Fruit fly (Drosophila melanogaster) whole organism, embryonic: ENCODE measurements around the gene CG3198.

Experiments
- CG10274 ChIP-seq: fragments of 200-800 bp; sonication (Bioruptor generic); optimal IDR thresholded peaks from 3 replicates; lab custom pipeline; 2017; ENCODE audit warnings: missing biosample characterization, mild to moderate bottlenecking, missing genetic modification characterization
- CG10565 ChIP-seq: fragments of 200-800 bp; sonication (Bioruptor generic); optimal IDR thresholded peaks from 3 replicates; lab custom pipeline; 2016; ENCODE audit warnings: missing biosample characterization, mild to moderate bottlenecking, missing genetic modification characterization
- CG11504 ChIP-seq: fragments of 200-800 bp; sonication (Bioruptor generic); optimal IDR thresholded peaks from 3 replicates; lab custom pipeline; 2019; ENCODE audit warnings: missing biosample characterization, mild to moderate bottlenecking, missing genetic modification characterization, moderate library complexity
- CG1233 ChIP-seq: fragments of 200-800 bp; sonication (Bioruptor generic); optimal IDR thresholded peaks from 4 replicates; lab custom pipeline; 2018; ENCODE audit warnings: missing biosample characterization, mild to moderate bottlenecking, missing genetic modification characterization
- CG13775 ChIP-seq: fragments of 200-800 bp; sonication (Bioruptor generic); optimal IDR thresholded peaks from 3 replicates; lab custom pipeline; 2017; ENCODE audit warnings: missing biosample characterization, mild to moderate bottlenecking, missing genetic modification characterization
- CG1647 ChIP-seq: fragments of 200-800 bp; sonication (Bioruptor generic); optimal IDR thresholded peaks from 3 replicates; lab custom pipeline; 2016; ENCODE audit warnings: missing biosample characterization, missing genetic modification characterization
- CG1792 ChIP-seq: fragments of 200-800 bp; sonication (Bioruptor generic); optimal IDR thresholded peaks from 2 replicates; lab custom pipeline; 2016; ENCODE audit warnings: missing biosample characterization, missing genetic modification characterization
- CG2120 ChIP-seq: fragments of 200-800 bp; sonication (Bioruptor generic); optimal IDR thresholded peaks from 3 replicates; lab custom pipeline; 2016; ENCODE audit warnings: missing biosample characterization, missing genetic modification characterization
- CG32767 ChIP-seq: fragments of 200-800 bp; sonication (Bioruptor generic); IDR thresholded peaks from 2 replicates; pipeline ENCODE4 v1.3.6; 2022; ENCODE audit warnings: missing biosample characterization, missing genetic modification characterization
- CG4404 ChIP-seq: fragments of 200-800 bp; sonication (Bioruptor generic); IDR thresholded peaks from 2 replicates; pipeline ENCODE4 v1.3.6; 2022; ENCODE audit warnings: missing biosample characterization, missing genetic modification characterization
- CG4854 ChIP-seq: fragments of 200-800 bp; sonication (Bioruptor generic); optimal IDR thresholded peaks from 2 replicates; lab custom pipeline; 2016; ENCODE audit warnings: missing biosample characterization, missing genetic modification characterization, inconsistent platforms
- CG7987 ChIP-seq: fragments of 200-800 bp; sonication (Bioruptor generic); optimal IDR thresholded peaks from 2 replicates; lab custom pipeline; 2018; ENCODE audit warnings: missing biosample characterization, mild to moderate bottlenecking, missing genetic modification characterization, moderate library complexity
- CG8290 ChIP-seq, 3 experiments: fragments of 200-800 bp; sonication (Bioruptor generic); optimal IDR thresholded peaks; 2 replicates each; lab custom pipeline; 2016 to 2019; ENCODE audit warnings: missing biosample characterization in 3 of 3, missing genetic modification characterization in 3 of 3, mild to moderate bottlenecking in 2 of 3, moderate library complexity in 1 of 3
- CG8924 ChIP-seq: fragments of 200-800 bp; optimal IDR thresholded peaks from 3 replicates; lab custom pipeline; 2019; ENCODE audit warnings: missing biosample characterization, mild to moderate bottlenecking, missing genetic modification characterization, moderate library complexity
- CG9437 ChIP-seq: fragments of 200-800 bp; sonication (Bioruptor generic); optimal IDR thresholded peaks from 2 replicates; lab custom pipeline; 2018; ENCODE audit warnings: missing biosample characterization, mild to moderate bottlenecking, missing genetic modification characterization
- CG9727 ChIP-seq: fragments of 200-800 bp; sonication (Bioruptor generic); optimal IDR thresholded peaks from 3 replicates; lab custom pipeline; 2017; ENCODE audit warnings: missing biosample characterization, mild to moderate bottlenecking, missing genetic modification characterization
- Drgx ChIP-seq: fragments of 200-800 bp; sonication (Bioruptor generic); IDR thresholded peaks from 2 replicates; pipeline ENCODE4 v1.3.6; 2022; ENCODE audit warnings: missing biosample characterization, missing genetic modification characterization
- Elba2 ChIP-seq: fragments of 200-800 bp; sonication (Bioruptor generic); optimal IDR thresholded peaks from 3 replicates; lab custom pipeline; 2016; ENCODE audit warnings: missing biosample characterization, missing genetic modification characterization
- Fer1 ChIP-seq: fragments of 200-800 bp; sonication (Bioruptor generic); optimal IDR thresholded peaks from 2 replicates; lab custom pipeline; 2017; ENCODE audit warnings: missing biosample characterization, mild to moderate bottlenecking, missing genetic modification characterization
- GATAe ChIP-seq: fragments of 200-800 bp; sonication (Bioruptor generic); conservative IDR thresholded peaks from 2 replicates; pipeline ENCODE4 v1.3.6; 2022; ENCODE audit warnings: missing biosample characterization, missing genetic modification characterization
- Med ChIP-seq: fragments of 200-800 bp; sonication (Bioruptor generic); peaks from one replicate; lab custom pipeline; 2016; ENCODE audit warnings: missing biosample characterization, missing genetic modification characterization, mild to moderate bottlenecking, inconsistent platforms, moderate library complexity
- PHDP ChIP-seq: fragments of 200-800 bp; sonication (Bioruptor generic); optimal IDR thresholded peaks from 3 replicates; lab custom pipeline; 2018; ENCODE audit warnings: missing biosample characterization, mild to moderate bottlenecking, missing genetic modification characterization, moderate library complexity
- Pdp1 ChIP-seq, 2 experiments: fragments of 200-800 bp; sonication (Bioruptor generic); optimal IDR thresholded peaks; 3 replicates each; lab custom pipeline; 2016; ENCODE audit warnings: missing biosample characterization in 2 of 2, missing genetic modification characterization in 2 of 2, mild to moderate bottlenecking in 1 of 2, moderate library complexity in 1 of 2
- Rfx ChIP-seq: fragments of 200-800 bp; sonication (Bioruptor generic); IDR thresholded peaks from 2 replicates; pipeline ENCODE4 v1.3.6; 2022; ENCODE audit warnings: missing biosample characterization, missing genetic modification characterization
- YL-1 ChIP-seq: fragments of 200-800 bp; sonication (Bioruptor generic); optimal IDR thresholded peaks from 3 replicates; lab custom pipeline; 2017; ENCODE audit warnings: missing biosample characterization, mild to moderate bottlenecking, missing genetic modification characterization
- bbx ChIP-seq: fragments of 200-800 bp; sonication (Bioruptor generic); IDR thresholded peaks from 2 replicates; pipeline ENCODE4 v1.3.6; 2022; ENCODE audit warnings: missing biosample characterization, missing genetic modification characterization; ENCODE audit not compliant: partially characterized antibody
- bcd ChIP-seq: fragments of 200-800 bp; sonication (Bioruptor generic); optimal IDR thresholded peaks from 2 replicates; lab custom pipeline; 2017; ENCODE audit warnings: missing biosample characterization, mild to moderate bottlenecking, missing genetic modification characterization
- cas ChIP-seq: fragments of 200-800 bp; sonication (Bioruptor generic); IDR thresholded peaks from 2 replicates; pipeline ENCODE4 v1.3.6; 2022; ENCODE audit warnings: missing biosample characterization, missing genetic modification characterization
- chinmo ChIP-seq: fragments of 200-800 bp; sonication (Bioruptor generic); IDR thresholded peaks from 4 replicates; pipeline ENCODE4 v1.3.6; 2022; ENCODE audit warnings: missing biosample characterization, missing genetic modification characterization; ENCODE audit not compliant: partially characterized antibody
- cwo ChIP-seq: fragments of 200-800 bp; sonication (Bioruptor generic); optimal IDR thresholded peaks from 3 replicates; lab custom pipeline; 2017; ENCODE audit warnings: missing biosample characterization, missing genetic modification characterization, mild to moderate bottlenecking, moderate library complexity, missing genetic modification reagents
- dm ChIP-seq: fragments of 200-800 bp; sonication (Bioruptor generic); optimal IDR thresholded peaks from 3 replicates; lab custom pipeline; 2016; ENCODE audit warnings: missing biosample characterization, missing genetic modification characterization
- dmrt99B ChIP-seq: fragments of 200-800 bp; sonication (Bioruptor generic); optimal IDR thresholded peaks from 2 replicates; lab custom pipeline; 2018; ENCODE audit warnings: missing biosample characterization, mild to moderate bottlenecking, missing genetic modification characterization, moderate library complexity
- emc ChIP-seq: fragments of 200-800 bp; sonication (Bioruptor generic); optimal IDR thresholded peaks from 2 replicates; lab custom pipeline; 2016; ENCODE audit warnings: missing biosample characterization, missing genetic modification characterization
- eve ChIP-seq, 2 experiments: fragments of >200 bp; optimal IDR thresholded peaks; 2 replicates each; lab custom pipeline; 2017; ENCODE audit warnings: missing biosample characterization in 2 of 2, missing genetic modification characterization in 2 of 2
- grau ChIP-seq: fragments of 200-800 bp; optimal IDR thresholded peaks from 3 replicates; lab custom pipeline; 2019; ENCODE audit warnings: missing biosample characterization, mild to moderate bottlenecking, missing genetic modification characterization, moderate library complexity
- hth ChIP-seq: fragments of >200 bp; optimal IDR thresholded peaks from 2 replicates; lab custom pipeline; 2017; ENCODE audit warnings: inconsistent platforms
- ind ChIP-seq: fragments of 200-800 bp; sonication (Bioruptor generic); optimal IDR thresholded peaks from 3 replicates; lab custom pipeline; 2016; ENCODE audit warnings: missing biosample characterization, missing genetic modification characterization
- jing ChIP-seq: fragments of 200-800 bp; sonication (Bioruptor generic); optimal IDR thresholded peaks from 2 replicates; lab custom pipeline; 2018; ENCODE audit warnings: missing biosample characterization, mild to moderate bottlenecking, missing genetic modification characterization
- lilli ChIP-seq: fragments of 200-800 bp; sonication (Bioruptor generic); optimal IDR thresholded peaks from 3 replicates; lab custom pipeline; 2016; ENCODE audit warnings: missing biosample characterization, missing genetic modification characterization
- phol ChIP-seq: fragments of 200-800 bp; sonication (Bioruptor generic); optimal IDR thresholded peaks from 3 replicates; lab custom pipeline; 2018; ENCODE audit warnings: missing biosample characterization, mild to moderate bottlenecking, missing genetic modification characterization, moderate library complexity
- prd ChIP-seq, 3 experiments: fragments of >200 bp in 2 of 3; fragments of 200-800 bp in 1 of 3; sonication (Bioruptor generic) in 1 of 3; optimal IDR thresholded peaks in 2 of 3; IDR thresholded peaks in 1 of 3; 2 replicates in 2 of 3; 3 replicates in 1 of 3; pipeline versions ENCODE4 v1.3.6 to Lab custom; 2017 to 2022; ENCODE audit warnings: missing biosample characterization in 1 of 3, missing genetic modification characterization in 1 of 3
- pum ChIP-seq: fragments of 200-800 bp; sonication (Bioruptor generic); optimal IDR thresholded peaks from 2 replicates; lab custom pipeline; 2016; ENCODE audit warnings: missing biosample characterization, missing genetic modification characterization
- row ChIP-seq: fragments of 200-800 bp; sonication (Bioruptor generic); IDR thresholded peaks from 3 replicates; pipeline ENCODE4 v1.3.6; 2022; ENCODE audit warnings: missing biosample characterization, missing genetic modification characterization
- run ChIP-seq: fragments of 200-800 bp; sonication (Bioruptor generic); optimal IDR thresholded peaks from 3 replicates; lab custom pipeline; 2018; ENCODE audit warnings: missing biosample characterization, mild to moderate bottlenecking, missing genetic modification characterization
- sens ChIP-seq: fragments of 200-800 bp; sonication (Bioruptor generic); peaks from one replicate; lab custom pipeline; 2016; ENCODE audit warnings: missing biosample characterization, missing genetic modification characterization
- unpg ChIP-seq: fragments of 200-800 bp; sonication (Bioruptor generic); optimal IDR thresholded peaks from 3 replicates; lab custom pipeline; 2018; ENCODE audit warnings: missing biosample characterization, mild to moderate bottlenecking, missing genetic modification characterization, moderate library complexity

Gene CG3198

dm6 chrX:6642593-6643257 lies 31.0 kb downstream of the CG3198 start (continued):
- TF ChIP-seq unpg (GFP tag; lab: Kevin White, UChicago) (peak; percentile 53), Fer1 (no peak), CG9727 (peak; percentile 4), cwo (no peak), bbx (GFP tag; lab: Robert Waterston, UW) (no peak), YL-1 (no peak), CG4404 (GFP tag; lab: Robert Waterston, UW) (no peak), cas (GFP tag; lab: Robert Waterston, UW) (no peak), dm (GFP tag; lab: Kevin White, UChicago) (no peak), pum (GFP tag; lab: Kevin White, UChicago) (no peak), CG8924 (tag; lab: Kevin White, UChicago) (no peak), grau (peak; percentile 36), hth (lab: Kevin White, UChicago) (no peak), CG1233 (GFP tag; lab: Kevin White, UChicago) (peak; percentile 35)

dm6 chrX:6641602-6642001 lies 32.2 kb downstream of the CG3198 start:
- TF ChIP-seq CG1792: no peak
- no peak for TF ChIP-seq CG10565 (GFP tag; lab: Kevin White, UChicago)
- no peak for TF ChIP-seq chinmo (GFP tag; lab: Robert Waterston, UW)
- TF ChIP-seq eve (GFP tag; optimal IDR thresholded peaks at IDR 0.05; lab: Kevin White, UChicago): peak in 1 of 2 experiments; percentile 4
- peak; percentile 71 for TF ChIP-seq Med (GFP tag; lab: Kevin White, UChicago)
- TF ChIP-seq CG7987 (GFP tag; lab: Kevin White, UChicago): no peak
- TF ChIP-seq sens (GFP tag; lab: Kevin White, UChicago): peak; percentile 8
- no peak for TF ChIP-seq Fer1
- no peak for TF ChIP-seq Elba2
- TF ChIP-seq dmrt99B (tag; lab: Kevin White, UChicago): peak; percentile 9
- peak in 1 of 2 experiments; percentile 22 for TF ChIP-seq Pdp1 (GFP tag; optimal IDR thresholded peaks at IDR 0.05; lab: Kevin White, UChicago)
- no peak for TF ChIP-seq CG4854
- no peak for TF ChIP-seq prd (optimal IDR thresholded peaks at IDR 0.05; lab: Kevin White, UChicago)
- peak; percentile 39; the same call in 1 of the 3 replicates for TF ChIP-seq prd (GFP tag; IDR thresholded peaks at IDR 0.05; lab: Robert Waterston, UW)
- TF ChIP-seq ind: no peak
- peak; percentile 57 for TF ChIP-seq CG9437 (GFP tag; lab: Kevin White, UChicago)
- no peak for TF ChIP-seq CG10274 (GFP tag; lab: Kevin White, UChicago)
- no peak for TF ChIP-seq CG8290 (GFP tag; optimal IDR thresholded peaks at IDR 0.05; lab: Kevin White, UChicago)
- TF ChIP-seq CG8290 (tag; optimal IDR thresholded peaks at IDR 0.05; lab: Kevin White, UChicago): peak in 1 of 2 experiments; percentile 1
- no peak for TF ChIP-seq jing
- no peak for TF ChIP-seq GATAe (GFP tag; lab: Robert Waterston, UW)
- TF ChIP-seq Rfx (GFP tag; lab: Robert Waterston, UW): peak; percentile 31; the same call in 1 of the 2 replicates
- TF ChIP-seq PHDP (tag; lab: Kevin White, UChicago): no peak
- no peak for TF ChIP-seq emc (GFP tag; lab: Kevin White, UChicago)
- no peak for TF ChIP-seq CG2120
- TF ChIP-seq phol: no peak
- TF ChIP-seq bcd (GFP tag; lab: Kevin White, UChicago): no peak
- TF ChIP-seq lilli: peak; percentile 13
- peak; percentile 35 for TF ChIP-seq CG11504
- TF ChIP-seq run (tag; lab: Kevin White, UChicago): no peak
- TF ChIP-seq Drgx: peak; percentile 71
- TF ChIP-seq row (GFP tag; lab: Robert Waterston, UW): 0 out of 3 replicates have a peak, but pooled peaks have one; percentile 26
- TF ChIP-seq CG32767 (GFP tag; lab: Robert Waterston, UW): no peak
- TF ChIP-seq grau: peak; percentile 59
- no peak for TF ChIP-seq CG1647 (GFP tag; lab: Kevin White, UChicago)
- TF ChIP-seq CG13775 (GFP tag; lab: Kevin White, UChicago): no peak
- TF ChIP-seq, all 482 proteins: peak for 14
